Fruit fly (Drosophila melanogaster): ENCODE measurements around the gene tal-AA.

tal-AA gene

DNA sequence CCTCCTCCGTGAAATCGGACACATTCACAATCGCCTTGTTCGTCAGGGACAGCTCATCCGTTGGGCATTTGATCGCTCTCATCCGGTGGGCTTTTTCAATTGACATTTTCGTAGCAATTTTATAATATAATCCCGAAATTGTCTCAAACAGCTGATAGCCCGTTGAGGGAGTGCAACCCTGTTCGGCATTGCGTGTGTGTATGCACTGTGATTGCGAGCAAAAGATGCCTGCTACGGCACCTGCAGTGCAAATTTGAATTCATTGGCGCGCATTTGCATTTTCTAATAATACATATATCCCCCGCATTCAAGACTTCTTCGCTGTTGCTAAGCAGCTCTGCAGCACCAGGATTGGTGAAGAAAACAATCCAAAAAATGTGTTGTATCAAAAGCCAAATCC, 24.9 kb downstream of the tal-AA start, which contains the start of gene Nsf2 (continued):
- no peak for TF ChIP-seq CG3838 (GFP tag; optimal IDR thresholded peaks at IDR 0.05)
- peak; percentile 16 for TF ChIP-seq da (GFP tag; optimal IDR thresholded peaks at IDR 0.05)
- no peak for TF ChIP-seq D (optimal IDR thresholded peaks at IDR 0.05)
- no peak for TF ChIP-seq D (GFP tag; optimal IDR thresholded peaks at IDR 0.05)
- TF ChIP-seq nerfin-1 (tag; optimal IDR thresholded peaks at IDR 0.05): no peak
- TF ChIP-seq CG9932 (GFP tag; IDR thresholded peaks at IDR 0.05): no peak
- no peak for TF ChIP-seq corto (GFP tag; optimal IDR thresholded peaks at IDR 0.05)
- no peak for TF ChIP-seq Fer3 (tag; optimal IDR thresholded peaks at IDR 0.05)
- 0 out of 3 replicates have a peak, but pooled peaks have one; percentile 25 for TF ChIP-seq Dbx (GFP tag; IDR thresholded peaks at IDR 0.05)
- TF ChIP-seq Gsc (GFP tag; IDR thresholded peaks at IDR 0.05): no peak
- peak; percentile 50 for TF ChIP-seq slbo (GFP tag; IDR thresholded peaks at IDR 0.05)
- no peak for TF ChIP-seq Dfd (GFP tag; optimal IDR thresholded peaks at IDR 0.05)
- no peak for TF ChIP-seq en (GFP tag; optimal IDR thresholded peaks at IDR 0.05)
- no peak for TF ChIP-seq CG7357 (GFP tag; IDR thresholded peaks at IDR 0.05)
- no peak for TF ChIP-seq run (tag; optimal IDR thresholded peaks at IDR 0.05)
- peak; percentile 39 for TF ChIP-seq CG33213 (GFP tag; optimal IDR thresholded peaks at IDR 0.05)
- TF ChIP-seq CG14014 (GFP tag; IDR thresholded peaks at IDR 0.05): no peak
- no peak for TF ChIP-seq sc (optimal IDR thresholded peaks at IDR 0.05)
- no peak for TF ChIP-seq sc (GFP tag; optimal IDR thresholded peaks at IDR 0.05)
- no peak for TF ChIP-seq CG3065 (GFP tag; optimal IDR thresholded peaks at IDR 0.05)
- no peak for TF ChIP-seq CG17385 (GFP tag; optimal IDR thresholded peaks at IDR 0.05)
- TF ChIP-seq CG3281 (GFP tag; optimal IDR thresholded peaks at IDR 0.05): peak; percentile 80
- no peak for TF ChIP-seq Neu2 (GFP tag; optimal IDR thresholded peaks at IDR 0.05; ENCODE audit: borderline replicate concordance)
- no peak for TF ChIP-seq Asciz (GFP tag; optimal IDR thresholded peaks at IDR 0.05)
- peak; percentile 51; the same call in 1 of the 2 replicates for TF ChIP-seq CG13287 (GFP tag; IDR thresholded peaks at IDR 0.05; ENCODE audit: partially characterized antibody)
- peak; percentile 4 for TF ChIP-seq CG9437 (GFP tag; optimal IDR thresholded peaks at IDR 0.05)
- TF ChIP-seq CG10274 (GFP tag; optimal IDR thresholded peaks at IDR 0.05): no peak
- no peak for TF ChIP-seq CG6854 (GFP tag; optimal IDR thresholded peaks at IDR 0.05)
- no peak for TF ChIP-seq CG6254 (GFP tag; optimal IDR thresholded peaks at IDR 0.05)
- peak; percentile 98 for TF ChIP-seq chinmo (GFP tag; IDR thresholded peaks at IDR 0.05; ENCODE audit: partially characterized antibody)
- peak; percentile 99 for TF ChIP-seq CG2116 (GFP tag; optimal IDR thresholded peaks at IDR 0.05)
- no peak for TF ChIP-seq CG4854 (GFP tag; optimal IDR thresholded peaks at IDR 0.05)
- peak; percentile 12 for TF ChIP-seq CG13424 (tag; optimal IDR thresholded peaks at IDR 0.05)
- TF ChIP-seq CG15514 (GFP tag; optimal IDR thresholded peaks at IDR 0.05): peak; percentile 69
- no peak for TF ChIP-seq Atf3 (GFP tag; optimal IDR thresholded peaks at IDR 0.05)
- TF ChIP-seq CG6813 (GFP tag; optimal IDR thresholded peaks at IDR 0.05): no peak
- peak; percentile 88 for TF ChIP-seq CG1603 (tag; optimal IDR thresholded peaks at IDR 0.05)
- peak; percentile 95 for TF ChIP-seq CG17186 (GFP tag; optimal IDR thresholded peaks at IDR 0.05)
- TF ChIP-seq CG11247 (GFP tag; IDR thresholded peaks at IDR 0.05): no peak
- TF ChIP-seq CG4404 (GFP tag; IDR thresholded peaks at IDR 0.05): no peak
- TF ChIP-seq CG30403 (GFP tag; optimal IDR thresholded peaks at IDR 0.05): no peak
- TF ChIP-seq CHES-1-like (GFP tag; optimal IDR thresholded peaks at IDR 0.05): peak; percentile 24
- no peak for TF ChIP-seq nau (GFP tag; optimal IDR thresholded peaks at IDR 0.05)
- TF ChIP-seq pita (GFP tag; optimal IDR thresholded peaks at IDR 0.05): no peak
- no peak for TF ChIP-seq Nf-YA (GFP tag; IDR thresholded peaks at IDR 0.05)
- TF ChIP-seq ind (GFP tag; optimal IDR thresholded peaks at IDR 0.05): no peak
- TF ChIP-seq zfh1 (GFP tag; IDR thresholded peaks at IDR 0.05): 0 out of 3 replicates have a peak, but pooled peaks have one; percentile 22
- TF ChIP-seq sqz (GFP tag; optimal IDR thresholded peaks at IDR 0.05): no peak
- TF ChIP-seq CG18764 (GFP tag; optimal IDR thresholded peaks at IDR 0.05): no peak
- no peak for TF ChIP-seq hth (optimal IDR thresholded peaks at IDR 0.05)
- TF ChIP-seq lov (optimal IDR thresholded peaks at IDR 0.05): no peak
- no peak for TF ChIP-seq lov (GFP tag; IDR thresholded peaks at IDR 0.05)
